Worm (Caenorhabditis elegans) whole organism, L1 larva: ENCODE data around the gene hira-1.

Experiments
- Y116A8C.19 ChIP-seq: sonication (generic microtip); optimal IDR thresholded peaks from 2 replicates; lab custom pipeline; 2016; ENCODE audit warnings: missing compliant biosample characterization, missing genetic modification characterization, borderline replicate concordance
- aly-2 ChIP-seq: fragments of 150-350 bp; optimal IDR thresholded peaks from 2 replicates; lab custom pipeline; 2014; ENCODE audit warnings: missing biosample characterization, missing genetic modification characterization
- dpl-1 ChIP-seq, 3 experiments: fragments of 150-350 bp in 2 of 3; sonication (generic microtip) in 1 of 3; optimal IDR thresholded peaks; 2 replicates each; lab custom pipeline; 2014 to 2017; ENCODE audit warnings: missing biosample characterization in 3 of 3, missing genetic modification characterization in 3 of 3, missing genetic modification reagents in 3 of 3
- egl-13 ChIP-seq: sonication (generic microtip); optimal IDR thresholded peaks from 2 replicates; lab custom pipeline; 2016; ENCODE audit warnings: missing genotype, missing genetic modification reagents, missing genetic modification characterization, missing compliant biosample characterization
- egl-27 ChIP-seq, 2 experiments: fragments of 150-350 bp in 1 of 2; sonication (generic microtip); optimal IDR thresholded peaks; 3 replicates each; lab custom pipeline; 2017 to 2018; ENCODE audit warnings: missing biosample characterization in 2 of 2, missing genetic modification characterization in 2 of 2, missing genetic modification reagents in 2 of 2
- fos-1 ChIP-seq: fragments of 150-350 bp; optimal IDR thresholded peaks from 2 replicates; lab custom pipeline; 2014; ENCODE audit warnings: missing biosample characterization, missing genetic modification characterization
- lin-13 ChIP-seq: fragments of 150-350 bp; optimal IDR thresholded peaks from 2 replicates; lab custom pipeline; 2014; ENCODE audit warnings: missing biosample characterization, missing genetic modification reagents, missing genetic modification characterization
- lin-35 ChIP-seq, 2 experiments: fragments of 150-350 bp; optimal IDR thresholded peaks; 2 replicates each; lab custom pipeline; 2014; ENCODE audit warnings: missing biosample characterization in 2 of 2, missing genetic modification characterization in 2 of 2, missing genetic modification reagents in 2 of 2
- lin-39 ChIP-seq: fragments of 150-350 bp; optimal IDR thresholded peaks from 2 replicates; lab custom pipeline; 2014; ENCODE audit warnings: missing biosample characterization, missing genetic modification reagents, missing genetic modification characterization
- mdl-1 ChIP-seq, 2 experiments: fragments of 150-350 bp; optimal IDR thresholded peaks; 2 replicates each; lab custom pipeline; 2014 to 2017; ENCODE audit warnings: missing biosample characterization in 2 of 2, missing genetic modification characterization in 2 of 2, inconsistent platforms in 1 of 2
- nhr-12 ChIP-seq: sonication (generic microtip); optimal IDR thresholded peaks from 2 replicates; lab custom pipeline; 2017; ENCODE audit warnings: missing biosample characterization, missing genetic modification characterization
- pqm-1 ChIP-seq: sonication (generic microtip); optimal IDR thresholded peaks from 3 replicates; lab custom pipeline; 2017; ENCODE audit warnings: missing biosample characterization, missing genetic modification characterization
- rnt-1 ChIP-seq: sonication (generic microtip); optimal IDR thresholded peaks from 2 replicates; lab custom pipeline; 2016; ENCODE audit warnings: mild to moderate bottlenecking, missing genetic modification characterization, moderate library complexity, missing compliant biosample characterization

- TF ChIP-seq egl-27 (tag; optimal IDR thresholded peaks at IDR 0.05; lab: Kevin White, UChicago) (no peak), dpl-1 (GFP tag; optimal IDR thresholded peaks at IDR 0.05; lab: Kevin White, UChicago) (no peak), lin-39 (tag; lab: Kevin White, UChicago) (no peak), pqm-1 (tag; lab: Kevin White, UChicago) (no peak), mdl-1 (tag; optimal IDR thresholded peaks at IDR 0.05; lab: Kevin White, UChicago) (no peak), fos-1 (tag; lab: Kevin White, UChicago) (no peak), egl-13 (tag; lab: Kevin White, UChicago) (no peak), lin-13 (GFP tag; lab: Kevin White, UChicago) (no peak), nhr-12 (no peak), lin-35 (GFP tag; optimal IDR thresholded peaks at IDR 0.05; lab: Kevin White, UChicago) (no peak), aly-2 (tag; lab: Kevin White, UChicago) (no peak), Y116A8C.19 (tag; lab: Kevin White, UChicago) (no peak), rnt-1 (tag; lab: Kevin White, UChicago) (no peak)
These were observed 4.8 kb downstream of the hira-1 start, which contains the start of gene moc-6 for ce11 chrIII:5195690-5196089.
